Worm (Caenorhabditis elegans) whole organism, mixed stage, embryonic: ENCODE data around the gene dop-3.

Source experiments
- M03D4.4 ChIP-seq: sonication (generic microtip); optimal IDR thresholded peaks from 2 replicates; lab custom pipeline; 2017; ENCODE audit warnings: mild to moderate bottlenecking, missing genetic modification characterization, missing compliant biosample characterization
- bed-3 ChIP-seq: fragments of 200-800 bp; sonication (Bioruptor generic); optimal IDR thresholded peaks from 3 replicates; lab custom pipeline; 2018; ENCODE audit warnings: mild to moderate bottlenecking, missing genetic modification characterization, moderate library complexity, missing compliant biosample characterization
- blmp-1 ChIP-seq: fragments of 150-350 bp; optimal IDR thresholded peaks from 2 replicates; lab custom pipeline; 2014; ENCODE audit warnings: missing biosample characterization, missing genetic modification characterization
- ceh-39 ChIP-seq: fragments of 150-350 bp; optimal IDR thresholded peaks from 2 replicates; lab custom pipeline; 2014; ENCODE audit warnings: missing biosample characterization, missing genetic modification characterization
- ceh-43 ChIP-seq: fragments of 200-800 bp; sonication (Bioruptor generic); optimal IDR thresholded peaks from 2 replicates; lab custom pipeline; 2018; ENCODE audit warnings: mild to moderate bottlenecking, missing genetic modification characterization, moderate library complexity, missing compliant biosample characterization
- ces-1 ChIP-seq: fragments of 150-350 bp; optimal IDR thresholded peaks from 2 replicates; lab custom pipeline; 2014; ENCODE audit warnings: missing biosample characterization, missing genetic modification reagents, missing genetic modification characterization
- cnd-1 ChIP-seq: fragments of 200-800 bp; sonication (Bioruptor generic); optimal IDR thresholded peaks from 2 replicates; lab custom pipeline; 2018; ENCODE audit warnings: mild to moderate bottlenecking, missing genetic modification characterization, missing compliant biosample characterization
- drap-1 ChIP-seq: fragments of 200-800 bp; sonication (Bioruptor generic); optimal IDR thresholded peaks from 3 replicates; lab custom pipeline; 2018; ENCODE audit warnings: mild to moderate bottlenecking, missing genetic modification characterization, missing compliant biosample characterization
- elt-1 ChIP-seq: sonication (generic microtip); optimal IDR thresholded peaks from 2 replicates; lab custom pipeline; 2017; ENCODE audit warnings: missing genetic modification characterization, mild to moderate bottlenecking, missing compliant biosample characterization, antibody characterized with exemption, moderate library complexity, borderline replicate concordance; ENCODE audit not compliant: insufficient read depth
- elt-3 ChIP-seq: fragments of 150-350 bp; optimal IDR thresholded peaks from 2 replicates; lab custom pipeline; 2014; ENCODE audit warnings: missing biosample characterization, missing genetic modification characterization
- flh-1 ChIP-seq: fragments of 200-800 bp; sonication (Bioruptor generic); optimal IDR thresholded peaks from 2 replicates; lab custom pipeline; 2018; ENCODE audit warnings: mild to moderate bottlenecking, missing genetic modification characterization, moderate library complexity, missing compliant biosample characterization
- ham-2 ChIP-seq: fragments of 200-800 bp; sonication (Bioruptor generic); optimal IDR thresholded peaks from 2 replicates; lab custom pipeline; 2018; ENCODE audit warnings: mild to moderate bottlenecking, missing genetic modification characterization, missing compliant biosample characterization
- lin-13 ChIP-seq: fragments of 150-350 bp; optimal IDR thresholded peaks from 2 replicates; lab custom pipeline; 2014; ENCODE audit warnings: missing biosample characterization, missing genetic modification characterization
- lin-32 ChIP-seq: fragments of 200-800 bp; sonication (Bioruptor generic); optimal IDR thresholded peaks from 2 replicates; lab custom pipeline; 2018; ENCODE audit warnings: mild to moderate bottlenecking, missing genetic modification characterization, missing compliant biosample characterization
- lsy-2 ChIP-seq: fragments of 150-350 bp; optimal IDR thresholded peaks from 2 replicates; lab custom pipeline; 2014; ENCODE audit warnings: missing biosample characterization, missing genetic modification characterization
- mab-5 ChIP-seq: fragments of 150-350 bp; optimal IDR thresholded peaks from 2 replicates; lab custom pipeline; 2014; ENCODE audit warnings: missing biosample characterization, missing genetic modification characterization
- mep-1 ChIP-seq: fragments of 150-350 bp; optimal IDR thresholded peaks from 2 replicates; lab custom pipeline; 2017; ENCODE audit warnings: missing biosample characterization, missing genetic modification reagents, missing genetic modification characterization, inconsistent platforms
- mls-2 ChIP-seq: sonication (generic microtip); optimal IDR thresholded peaks from 2 replicates; lab custom pipeline; 2016; ENCODE audit warnings: mild to moderate bottlenecking, missing genetic modification characterization, moderate library complexity, missing compliant biosample characterization
- nhr-12 ChIP-seq: fragments of 150-350 bp; optimal IDR thresholded peaks from 2 replicates; lab custom pipeline; 2014; ENCODE audit warnings: missing biosample characterization, missing genetic modification characterization
- nhr-237 ChIP-seq: fragments of 150-350 bp; optimal IDR thresholded peaks from 2 replicates; lab custom pipeline; 2014; ENCODE audit warnings: missing biosample characterization, missing genetic modification characterization
- nhr-28 ChIP-seq: fragments of 150-350 bp; optimal IDR thresholded peaks from 2 replicates; lab custom pipeline; 2014; ENCODE audit warnings: missing biosample characterization, missing genetic modification characterization
- nhr-76 ChIP-seq: sonication (generic microtip); optimal IDR thresholded peaks from 2 replicates; lab custom pipeline; 2017; ENCODE audit warnings: missing biosample characterization, missing genetic modification characterization
- pha-4 ChIP-seq: fragments of 150-350 bp; optimal IDR thresholded peaks from 2 replicates; lab custom pipeline; 2018; ENCODE audit warnings: missing biosample characterization, missing genetic modification reagents, missing genetic modification characterization
- sem-2 ChIP-seq: fragments of 200-800 bp; sonication (Bioruptor generic); optimal IDR thresholded peaks from 2 replicates; lab custom pipeline; 2018; ENCODE audit warnings: mild to moderate bottlenecking, missing genetic modification characterization, missing compliant biosample characterization
- sptf-1 ChIP-seq: sonication (generic microtip); optimal IDR thresholded peaks from 2 replicates; lab custom pipeline; 2017; ENCODE audit warnings: mild to moderate bottlenecking, missing genetic modification characterization, moderate library complexity, missing compliant biosample characterization
- tbx-8 ChIP-seq: fragments of 200-800 bp; sonication (Bioruptor generic); optimal IDR thresholded peaks from 2 replicates; lab custom pipeline; 2018; ENCODE audit warnings: mild to moderate bottlenecking, missing genetic modification characterization, moderate library complexity, missing compliant biosample characterization
- unc-120 ChIP-seq: sonication (generic microtip); optimal IDR thresholded peaks from 2 replicates; lab custom pipeline; 2017; ENCODE audit warnings: missing genetic modification characterization, missing compliant biosample characterization; ENCODE audit not compliant: poor library complexity, severe bottlenecking
- unc-39 ChIP-seq: fragments of 150-350 bp; optimal IDR thresholded peaks from 2 replicates; lab custom pipeline; 2014; ENCODE audit warnings: missing biosample characterization, missing genetic modification characterization
- unc-62 ChIP-seq: fragments of 150-350 bp; optimal IDR thresholded peaks from 2 replicates; lab custom pipeline; 2014; ENCODE audit warnings: missing biosample characterization, missing genetic modification reagents, missing genetic modification characterization
- zip-8 ChIP-seq: fragments of 150-350 bp; optimal IDR thresholded peaks from 2 replicates; lab custom pipeline; 2014; ENCODE audit warnings: missing biosample characterization, missing genetic modification characterization
- ztf-11 ChIP-seq: fragments of 150-350 bp; optimal IDR thresholded peaks from 2 replicates; lab custom pipeline; 2014; ENCODE audit warnings: missing biosample characterization, missing genetic modification characterization

Gene dop-3

ce11 chrX:6551679-6552078 is 17.8 kb downstream of the dop-3 start:
- TF ChIP-seq elt-3 = no peak
- TF ChIP-seq flh-1 (GFP tag; lab: Kevin White, UChicago) = no peak
- no peak for TF ChIP-seq nhr-237 (tag; lab: Kevin White, UChicago)
- no peak for TF ChIP-seq mls-2 (tag; lab: Kevin White, UChicago)
- no peak for TF ChIP-seq mep-1 (tag; lab: Kevin White, UChicago)
- TF ChIP-seq, all 35 proteins: peak for 0

ce11 chrX:6551073-6551652 is 18.4 kb downstream of the dop-3 start:
- no peak for TF ChIP-seq elt-1
- TF ChIP-seq lin-13 (tag; lab: Kevin White, UChicago) = no peak
- TF ChIP-seq drap-1 = no peak
- TF ChIP-seq nhr-28 = no peak
- no peak for TF ChIP-seq elt-3
- TF ChIP-seq sptf-1 (tag; lab: Kevin White, UChicago) = no peak

ce11 chrX:6543665-6544064 is 25.9 kb downstream of the dop-3 start:
- TF ChIP-seq mls-2 (tag; lab: Kevin White, UChicago) (no peak), mep-1 (tag; lab: Kevin White, UChicago) (no peak), ceh-43 (GFP tag; lab: Kevin White, UChicago) (no peak), unc-39 (no peak), nhr-76 (no peak), flh-1 (GFP tag; lab: Kevin White, UChicago) (no peak), mab-5 (tag; lab: Kevin White, UChicago) (no peak), M03D4.4 (no peak), sptf-1 (tag; lab: Kevin White, UChicago) (no peak), cnd-1 (no peak), ces-1 (no peak), sem-2 (GFP tag; lab: Kevin White, UChicago) (no peak), nhr-12 (no peak), ztf-11 (tag; lab: Kevin White, UChicago) (no peak), ham-2 (GFP tag; lab: Kevin White, UChicago) (no peak), tbx-8 (no peak), lin-32 (GFP tag; lab: Kevin White, UChicago) (no peak), unc-120 (tag; lab: Kevin White, UChicago) (no peak)

ce11 chrX:6542692-6543091 is 26.8 kb downstream of the dop-3 start, which contains the start of gene T14E8.2:
Gene T14E8.2, plus strand, starts transcription at chrX:6542992.
- TF ChIP-seq ces-1 (peak; percentile 70), lin-32 (GFP tag; lab: Kevin White, UChicago) (no peak), mls-2 (tag; lab: Kevin White, UChicago) (no peak), zip-8 (no peak), ham-2 (GFP tag; lab: Kevin White, UChicago) (no peak), nhr-12 (no peak), nhr-76 (no peak)
- TF ChIP-seq, all 35 proteins: peak for 1

ce11 chrX:6538068-6538467 is 31.5 kb downstream of the dop-3 start:
- no peak for TF ChIP-seq pha-4
- no peak for TF ChIP-seq unc-120 (tag; lab: Kevin White, UChicago)
- TF ChIP-seq elt-1 = no peak
- TF ChIP-seq unc-62 = no peak
- no peak for TF ChIP-seq nhr-28
- TF ChIP-seq unc-39 = no peak
- no peak for TF ChIP-seq nhr-76
- no peak for TF ChIP-seq ceh-39 (tag; lab: Kevin White, UChicago)
- TF ChIP-seq blmp-1 = no peak
- no peak for TF ChIP-seq nhr-237 (tag; lab: Kevin White, UChicago)
- TF ChIP-seq ceh-43 (GFP tag; lab: Kevin White, UChicago) = no peak
- no peak for TF ChIP-seq bed-3 (GFP tag; lab: Kevin White, UChicago)
- no peak for TF ChIP-seq lsy-2 (tag; lab: Kevin White, UChicago)
